Worm (Caenorhabditis elegans) whole organism, L3 larva: ENCODE measurements around the gene acy-1.

Source experiments
- R02D3.7 ChIP-seq: fragments of 150-350 bp; optimal IDR thresholded peaks from 2 replicates; lab custom pipeline; 2014; ENCODE audit warnings: missing biosample characterization, missing genetic modification characterization
- ZK546.5 ChIP-seq: sonication (generic microtip); optimal IDR thresholded peaks from 2 replicates; lab custom pipeline; 2017; ENCODE audit warnings: missing biosample characterization, missing genetic modification characterization
- aly-2 ChIP-seq: fragments of 150-350 bp; optimal IDR thresholded peaks from 2 replicates; lab custom pipeline; 2014; ENCODE audit warnings: missing biosample characterization, missing genetic modification characterization
- ama-1 ChIP-seq: fragments of 150-350 bp; optimal IDR thresholded peaks from 2 replicates; lab custom pipeline; 2018
- ceh-16 ChIP-seq: sonication (generic microtip); optimal IDR thresholded peaks from 2 replicates; lab custom pipeline; 2017; ENCODE audit warnings: missing biosample characterization, missing genetic modification characterization
- ceh-28 ChIP-seq: fragments of 150-350 bp; optimal IDR thresholded peaks from 2 replicates; lab custom pipeline; 2014; ENCODE audit warnings: missing biosample characterization, missing genetic modification reagents, missing genetic modification characterization
- ceh-82 ChIP-seq: fragments of 150-350 bp; optimal IDR thresholded peaks from 2 replicates; lab custom pipeline; 2014; ENCODE audit warnings: missing biosample characterization, missing genetic modification characterization
- ceh-9 ChIP-seq: sonication (generic microtip); optimal IDR thresholded peaks from 2 replicates; lab custom pipeline; 2018; ENCODE audit warnings: missing biosample characterization, missing genetic modification characterization
- daf-12 ChIP-seq: fragments of 150-350 bp; optimal IDR thresholded peaks from 2 replicates; lab custom pipeline; 2014; ENCODE audit warnings: missing biosample characterization, missing genetic modification reagents, missing genetic modification characterization
- egl-27 ChIP-seq: sonication (generic microtip); optimal IDR thresholded peaks from 4 replicates; lab custom pipeline; 2017; ENCODE audit warnings: missing biosample characterization, missing genetic modification reagents, missing genetic modification characterization
- egl-5 ChIP-seq: fragments of 150-350 bp; optimal IDR thresholded peaks from 2 replicates; lab custom pipeline; 2017; ENCODE audit warnings: missing biosample characterization, missing genetic modification reagents, missing genetic modification characterization, inconsistent platforms
- elt-1 ChIP-seq: fragments of 150-350 bp; optimal IDR thresholded peaks from 2 replicates; lab custom pipeline; 2014; ENCODE audit warnings: missing biosample characterization, missing genetic modification characterization
- elt-2 ChIP-seq: sonication (generic microtip); optimal IDR thresholded peaks from 2 replicates; lab custom pipeline; 2016; ENCODE audit warnings: missing genetic modification reagents, mild to moderate bottlenecking, missing genetic modification characterization, missing compliant biosample characterization
- elt-3 ChIP-seq, 3 experiments: fragments of 150-350 bp in 1 of 3; sonication (generic microtip) in 2 of 3; optimal IDR thresholded peaks; 2 replicates in 2 of 3; 4 replicates in 1 of 3; lab custom pipeline; 2014 to 2017; ENCODE audit warnings: missing biosample characterization in 3 of 3, missing genetic modification characterization in 3 of 3
- eor-1 ChIP-seq, 2 experiments: fragments of 150-350 bp; optimal IDR thresholded peaks; 2 replicates each; lab custom pipeline; 2014 to 2018; ENCODE audit warnings: missing biosample characterization in 2 of 2, missing genetic modification characterization in 2 of 2
- fkh-10 ChIP-seq: sonication (generic microtip); optimal IDR thresholded peaks from 2 replicates; lab custom pipeline; 2017; ENCODE audit warnings: missing biosample characterization, missing genetic modification reagents, missing genetic modification characterization
- fkh-2 ChIP-seq: fragments of 150-350 bp; optimal IDR thresholded peaks from 2 replicates; lab custom pipeline; 2014; ENCODE audit warnings: missing biosample characterization, missing genetic modification reagents, missing genetic modification characterization
- fos-1 ChIP-seq: fragments of 150-350 bp; optimal IDR thresholded peaks from 2 replicates; lab custom pipeline; 2014; ENCODE audit warnings: missing biosample characterization, missing genetic modification characterization
- hmg-11 ChIP-seq: sonication (generic microtip); optimal IDR thresholded peaks from 2 replicates; lab custom pipeline; 2016; ENCODE audit warnings: missing genetic modification characterization, missing compliant biosample characterization
- jun-1 ChIP-seq: fragments of 150-350 bp; optimal IDR thresholded peaks from 2 replicates; lab custom pipeline; 2014; ENCODE audit warnings: missing biosample characterization, missing genetic modification reagents, missing genetic modification characterization
- lin-15B ChIP-seq: fragments of 150-350 bp; optimal IDR thresholded peaks from 2 replicates; lab custom pipeline; 2014; ENCODE audit warnings: missing biosample characterization, missing genetic modification characterization
- lin-39 ChIP-seq: fragments of 150-350 bp; optimal IDR thresholded peaks from 2 replicates; lab custom pipeline; 2018; ENCODE audit warnings: missing biosample characterization, missing genetic modification reagents, missing genetic modification characterization
- lsy-12 ChIP-seq: sonication (generic microtip); optimal IDR thresholded peaks from 2 replicates; lab custom pipeline; 2016; ENCODE audit warnings: mild to moderate bottlenecking, missing genetic modification characterization, missing compliant biosample characterization
- mdl-1 ChIP-seq: fragments of 150-350 bp; optimal IDR thresholded peaks from 2 replicates; lab custom pipeline; 2014; ENCODE audit warnings: missing biosample characterization, missing genetic modification characterization
- mml-1 ChIP-seq: fragments of 150-350 bp; sonication (generic microtip); optimal IDR thresholded peaks from 3 replicates; lab custom pipeline; 2014; ENCODE audit warnings: missing biosample characterization, missing genetic modification characterization
- nfya-1 ChIP-seq: sonication (generic microtip); optimal IDR thresholded peaks from 2 replicates; lab custom pipeline; 2017; ENCODE audit warnings: missing genetic modification characterization, mild to moderate bottlenecking, missing compliant biosample characterization, antibody characterized with exemption, moderate library complexity; ENCODE audit not compliant: insufficient read depth
- nhr-11 ChIP-seq: fragments of 150-350 bp; optimal IDR thresholded peaks from 2 replicates; lab custom pipeline; 2014; ENCODE audit warnings: missing biosample characterization, missing genetic modification characterization
- nhr-12 ChIP-seq: fragments of 150-350 bp; optimal IDR thresholded peaks from 2 replicates; lab custom pipeline; 2014; ENCODE audit warnings: missing biosample characterization, missing genetic modification characterization
- nhr-23 ChIP-seq: fragments of 150-350 bp; optimal IDR thresholded peaks from 2 replicates; lab custom pipeline; 2014; ENCODE audit warnings: missing biosample characterization, missing genetic modification reagents, missing genetic modification characterization
- nhr-237 ChIP-seq: fragments of 150-350 bp; optimal IDR thresholded peaks from 2 replicates; lab custom pipeline; 2014; ENCODE audit warnings: missing biosample characterization, missing genetic modification characterization
- nhr-25 ChIP-seq: sonication (generic microtip); optimal IDR thresholded peaks from 2 replicates; lab custom pipeline; 2017; ENCODE audit warnings: missing biosample characterization, missing genetic modification characterization
- nhr-28 ChIP-seq: fragments of 150-350 bp; optimal IDR thresholded peaks from 2 replicates; lab custom pipeline; 2014; ENCODE audit warnings: missing biosample characterization, missing genetic modification characterization
- nhr-43 ChIP-seq: sonication (generic microtip); optimal IDR thresholded peaks from 2 replicates; lab custom pipeline; 2016; ENCODE audit warnings: mild to moderate bottlenecking, missing genetic modification characterization, missing compliant biosample characterization; ENCODE audit not compliant: poor library complexity, severe bottlenecking
- nhr-67 ChIP-seq: fragments of 150-350 bp; optimal IDR thresholded peaks from 2 replicates; lab custom pipeline; 2014; ENCODE audit warnings: missing biosample characterization, missing genetic modification characterization
- nhr-76 ChIP-seq: fragments of 150-350 bp; sonication (generic microtip); optimal IDR thresholded peaks from 5 replicates; lab custom pipeline; 2014; ENCODE audit warnings: missing biosample characterization, missing genetic modification characterization
- nhr-77 ChIP-seq: fragments of 150-350 bp; optimal IDR thresholded peaks from 2 replicates; lab custom pipeline; 2014; ENCODE audit warnings: missing biosample characterization, missing genetic modification characterization
- pha-4 ChIP-seq: fragments of 150-350 bp; optimal IDR thresholded peaks from 2 replicates; lab custom pipeline; 2014; ENCODE audit warnings: missing biosample characterization, missing genetic modification reagents, missing genetic modification characterization
- pqm-1 ChIP-seq: fragments of 150-350 bp; optimal IDR thresholded peaks from 2 replicates; lab custom pipeline; 2017; ENCODE audit warnings: missing biosample characterization, missing genetic modification characterization, inconsistent platforms
- sea-2 ChIP-seq: fragments of 150-350 bp; sonication (generic microtip); optimal IDR thresholded peaks from 4 replicates; lab custom pipeline; 2014; ENCODE audit warnings: missing biosample characterization, missing genetic modification reagents, missing genetic modification characterization
- skn-1 ChIP-seq: fragments of 150-350 bp; optimal IDR thresholded peaks from 2 replicates; lab custom pipeline; 2014; ENCODE audit warnings: missing biosample characterization, missing genetic modification characterization
- snpc-4 ChIP-seq: fragments of 150-350 bp; optimal IDR thresholded peaks from 2 replicates; lab custom pipeline; 2014; ENCODE audit warnings: missing biosample characterization, missing genetic modification characterization
- tbx-2 ChIP-seq: sonication (generic microtip); optimal IDR thresholded peaks from 2 replicates; lab custom pipeline; 2016; ENCODE audit warnings: mild to moderate bottlenecking, missing genetic modification characterization, missing compliant biosample characterization
- unc-39 ChIP-seq: sonication (generic microtip); optimal IDR thresholded peaks from 4 replicates; lab custom pipeline; 2017; ENCODE audit warnings: missing biosample characterization, missing genetic modification characterization
- unc-62 ChIP-seq: fragments of 150-350 bp; sonication (generic microtip); optimal IDR thresholded peaks from 4 replicates; lab custom pipeline; 2014; ENCODE audit warnings: missing biosample characterization, missing genetic modification reagents, missing genetic modification characterization
- zag-1 ChIP-seq: fragments of 150-350 bp; optimal IDR thresholded peaks from 2 replicates; lab custom pipeline; 2014; ENCODE audit warnings: missing biosample characterization, missing genetic modification characterization
- ztf-11 ChIP-seq: fragments of 150-350 bp; optimal IDR thresholded peaks from 2 replicates; lab custom pipeline; 2014; ENCODE audit warnings: missing biosample characterization, missing genetic modification characterization
- ztf-4 ChIP-seq: fragments of 150-350 bp; optimal IDR thresholded peaks from 2 replicates; lab custom pipeline; 2014; ENCODE audit warnings: missing biosample characterization, missing genetic modification characterization

The acy-1 gene

ce11 chrIII:4754001-4754561 lies 32.2 kb downstream of the acy-1 start, which contains the start of the genes rps-0 and rbg-3 (continued):
- TF ChIP-seq lin-15B = peak; percentile 97
- peak; percentile 92 for TF ChIP-seq nhr-25 (tag; lab: Kevin White, UChicago)
- TF ChIP-seq ztf-11 (tag; lab: Kevin White, UChicago) = no peak
- peak; percentile 86 for TF ChIP-seq jun-1 (tag; lab: Kevin White, UChicago)
- TF ChIP-seq pqm-1 (tag; lab: Kevin White, UChicago) = peak; percentile 69
- peak; percentile 29 for TF ChIP-seq ZK546.5 (tag; lab: Kevin White, UChicago)
- TF ChIP-seq elt-1 (tag; lab: Kevin White, UChicago) = peak; percentile 27
- TF ChIP-seq zag-1 (tag; lab: Kevin White, UChicago) = peak; percentile 13
- TF ChIP-seq elt-2 (tag; lab: Kevin White, UChicago) = peak; percentile 63
- no peak for TF ChIP-seq ztf-4 (tag; lab: Kevin White, UChicago)
- TF ChIP-seq eor-1 (tag; optimal IDR thresholded peaks at IDR 0.05; lab: Kevin White, UChicago) = no peak
- TF ChIP-seq skn-1 (tag; lab: Kevin White, UChicago) = peak; percentile 62
- TF ChIP-seq, all 47 proteins: peak for 28

- TF ChIP-seq unc-39 (tag; lab: Kevin White, UChicago) = no peak
- TF ChIP-seq daf-12 (tag; lab: Kevin White, UChicago) = no peak
- TF ChIP-seq elt-1 (tag; lab: Kevin White, UChicago) = peak; percentile 65
- TF ChIP-seq egl-5 (tag; lab: Kevin White, UChicago) = peak; percentile 96
- TF ChIP-seq R02D3.7 (tag; lab: Kevin White, UChicago) = peak; percentile 97
- peak; percentile 99 for TF ChIP-seq lin-39 (tag; lab: Kevin White, UChicago)
- TF ChIP-seq fkh-10 (GFP tag; lab: Kevin White, UChicago) = peak; percentile 47
- no peak for TF ChIP-seq mdl-1
- TF ChIP-seq unc-62 (GFP tag; lab: Kevin White, UChicago) = peak; percentile 5
- TF ChIP-seq elt-2 (tag; lab: Kevin White, UChicago) = peak; percentile 76
- peak; percentile 88 for TF ChIP-seq ceh-28
- no peak for TF ChIP-seq nhr-12 (tag; lab: Kevin White, UChicago)
- peak; percentile 89 for TF ChIP-seq jun-1 (tag; lab: Kevin White, UChicago)
- TF ChIP-seq ztf-4 (tag; lab: Kevin White, UChicago) = peak; percentile 81
- peak; percentile 84 for TF ChIP-seq nhr-77 (tag; lab: Kevin White, UChicago)
- no peak for TF ChIP-seq mml-1 (tag; lab: Kevin White, UChicago)
- no peak for TF ChIP-seq nhr-28 (tag; lab: Kevin White, UChicago)
- peak; percentile 83 for TF ChIP-seq hmg-11 (tag; lab: Kevin White, UChicago)
- TF ChIP-seq ceh-16 (tag; lab: Kevin White, UChicago) = no peak
- peak; percentile 96 for TF ChIP-seq nhr-23 (tag; lab: Kevin White, UChicago)
- no peak for TF ChIP-seq egl-27 (tag; lab: Kevin White, UChicago)
- no peak for TF ChIP-seq ceh-9 (tag; lab: Kevin White, UChicago)
- peak; percentile 71 for TF ChIP-seq nhr-11 (tag; lab: Kevin White, UChicago)
- TF ChIP-seq nhr-76 (tag; lab: Kevin White, UChicago) = peak; percentile 13
- TF ChIP-seq nhr-67 (tag; lab: Kevin White, UChicago) = no peak
- TF ChIP-seq aly-2 (tag; lab: Kevin White, UChicago) = no peak
- TF ChIP-seq skn-1 (tag; lab: Kevin White, UChicago) = peak; percentile 60
- TF ChIP-seq nhr-25 (tag; lab: Kevin White, UChicago) = peak; percentile 99
- TF ChIP-seq lsy-12 (tag; lab: Kevin White, UChicago) = peak; percentile 94
- TF ChIP-seq lin-15B = peak; percentile 98
- TF ChIP-seq nhr-43 (tag; lab: Kevin White, UChicago) = peak; percentile 96
- no peak for TF ChIP-seq sea-2 (GFP tag; lab: Kevin White, UChicago)
- peak; percentile 47 for TF ChIP-seq pqm-1 (tag; lab: Kevin White, UChicago)
- TF ChIP-seq ceh-82 (tag; lab: Kevin White, UChicago) = peak; percentile 65
- peak; percentile 91 for TF ChIP-seq snpc-4 (tag; lab: Kevin White, UChicago)
- peak; percentile 97 for TF ChIP-seq nfya-1 (tag; lab: Kevin White, UChicago)
- no peak for TF ChIP-seq eor-1 (tag; optimal IDR thresholded peaks at IDR 0.05; lab: Kevin White, UChicago)
- TF ChIP-seq nhr-237 (tag; lab: Kevin White, UChicago) = no peak
- peak; percentile 67 for TF ChIP-seq fos-1 (tag; lab: Kevin White, UChicago)
- peak; percentile 98 for TF ChIP-seq pha-4 (tag; lab: Kevin White, UChicago)
- no peak for TF ChIP-seq ztf-11 (tag; lab: Kevin White, UChicago)
- peak in 2 of 3 experiments; percentile 60 to 70 for TF ChIP-seq elt-3 (tag; optimal IDR thresholded peaks at IDR 0.05; lab: Kevin White, UChicago)
- no peak for TF ChIP-seq fkh-2 (tag; lab: Kevin White, UChicago)
- TF ChIP-seq ama-1 = peak; percentile 68
- TF ChIP-seq ZK546.5 (tag; lab: Kevin White, UChicago) = peak; percentile 10
- peak; percentile 91 for TF ChIP-seq tbx-2
- no peak for TF ChIP-seq zag-1 (tag; lab: Kevin White, UChicago)
- TF ChIP-seq, all 47 proteins: peak for 30
These were observed 35.1 kb downstream of the acy-1 start, which contains the start of gene fbxl-2 for ce11 chrIII:4756983-4757382. Gene fbxl-2, plus strand, starts transcription at chrIII:4757260.
